Fruit fly (Drosophila melanogaster) whole organism, embryonic: ENCODE data around the gene CG7079.
A peak's percentile ranks its signal among the peaks of the same experiment; 100 is the strongest.

ENCODE experiments used
- ATbp ChIP-seq: fragments of 200-800 bp; sonication (Bioruptor generic); optimal IDR thresholded peaks from 2 replicates; lab custom pipeline; 2017; ENCODE audit warnings: missing biosample characterization, mild to moderate bottlenecking, missing genetic modification characterization, missing genetic modification reagents
- Awh ChIP-seq: fragments of 200-800 bp; sonication (Bioruptor generic); IDR thresholded peaks from 2 replicates; pipeline ENCODE4, ENCODE4 v1.3.6; 2022; ENCODE audit warnings: missing biosample characterization, missing genetic modification characterization
- CG11085 ChIP-seq: fragments of 200-800 bp; sonication (Bioruptor generic); IDR thresholded peaks from 2 replicates; pipeline ENCODE4 v1.3.6; 2022; ENCODE audit warnings: missing biosample characterization, missing genetic modification characterization
- CG15269 ChIP-seq: fragments of 200-800 bp; sonication (Bioruptor generic); optimal IDR thresholded peaks from 2 replicates; lab custom pipeline; 2018; ENCODE audit warnings: missing biosample characterization, mild to moderate bottlenecking, missing genetic modification characterization, moderate library complexity
- CG16863 ChIP-seq: fragments of 200-800 bp; sonication (Bioruptor generic); optimal IDR thresholded peaks from 3 replicates; lab custom pipeline; 2016; ENCODE audit warnings: missing biosample characterization, missing genetic modification characterization
- CG2199 ChIP-seq: fragments of 200-800 bp; sonication (Bioruptor generic); IDR thresholded peaks from 3 replicates; pipeline ENCODE4 v1.3.6; 2022; ENCODE audit warnings: missing biosample characterization, missing genetic modification characterization
- CG2875 ChIP-seq: fragments of 200-800 bp; sonication (Bioruptor generic); optimal IDR thresholded peaks from 2 replicates; lab custom pipeline; 2017; ENCODE audit warnings: missing biosample characterization, mild to moderate bottlenecking, missing genetic modification characterization, missing genetic modification reagents
- CG30403 ChIP-seq: fragments of 200-800 bp; sonication (Bioruptor generic); optimal IDR thresholded peaks from 3 replicates; lab custom pipeline; 2016; ENCODE audit warnings: missing biosample characterization, missing genetic modification characterization
- CG31388 ChIP-seq: fragments of 200-800 bp; sonication (Bioruptor generic); optimal IDR thresholded peaks from 2 replicates; lab custom pipeline; 2016; ENCODE audit warnings: missing biosample characterization, missing genetic modification characterization
- CG31441 ChIP-seq: fragments of 200-800 bp; sonication (Bioruptor generic); IDR thresholded peaks from 2 replicates; pipeline ENCODE4 v1.3.6; 2022; ENCODE audit warnings: missing biosample characterization, missing genetic modification characterization
- CG34376 ChIP-seq: fragments of 200-800 bp; sonication (Bioruptor generic); optimal IDR thresholded peaks from 2 replicates; lab custom pipeline; 2018; ENCODE audit warnings: missing biosample characterization, mild to moderate bottlenecking, missing genetic modification characterization
- CG4820 ChIP-seq: fragments of 200-800 bp; sonication (Bioruptor generic); optimal IDR thresholded peaks from 3 replicates; lab custom pipeline; 2016; ENCODE audit warnings: missing biosample characterization, missing genetic modification characterization
- CG6175 ChIP-seq: fragments of 200-800 bp; sonication (Bioruptor generic); IDR thresholded peaks from 3 replicates; pipeline ENCODE4 v1.3.6; 2022; ENCODE audit warnings: missing biosample characterization, missing genetic modification characterization
- CG6854 ChIP-seq: fragments of 200-800 bp; sonication (Bioruptor generic); optimal IDR thresholded peaks from 3 replicates; lab custom pipeline; 2017; ENCODE audit warnings: missing biosample characterization, mild to moderate bottlenecking, missing genetic modification characterization
- CG7839 ChIP-seq: fragments of 200-800 bp; sonication (Bioruptor generic); optimal IDR thresholded peaks from 3 replicates; lab custom pipeline; 2018; ENCODE audit warnings: missing biosample characterization, mild to moderate bottlenecking, missing genetic modification characterization, moderate library complexity
- CG7963 ChIP-seq: fragments of 200-800 bp; sonication (Bioruptor generic); IDR thresholded peaks from 3 replicates; pipeline ENCODE4 v1.3.6; 2022; ENCODE audit warnings: missing biosample characterization, missing genetic modification characterization; ENCODE audit not compliant: partially characterized antibody
- CG7987 ChIP-seq: fragments of 200-800 bp; sonication (Bioruptor generic); optimal IDR thresholded peaks from 2 replicates; lab custom pipeline; 2018; ENCODE audit warnings: missing biosample characterization, mild to moderate bottlenecking, missing genetic modification characterization, moderate library complexity
- Deaf1 ChIP-seq: fragments of 200-800 bp; optimal IDR thresholded peaks from 3 replicates; lab custom pipeline; 2019; ENCODE audit warnings: missing biosample characterization, mild to moderate bottlenecking, missing genetic modification characterization, moderate library complexity
- Doc3 ChIP-seq: fragments of 200-800 bp; sonication (Bioruptor generic); IDR thresholded peaks from 3 replicates; pipeline ENCODE4 v1.3.6; 2022; ENCODE audit warnings: missing biosample characterization, missing genetic modification characterization; ENCODE audit not compliant: partially characterized antibody
- E2f1 ChIP-seq: fragments of 200-800 bp; sonication (Bioruptor generic); IDR thresholded peaks from 2 replicates; pipeline ENCODE4 v1.3.6; 2022; ENCODE audit warnings: missing biosample characterization, missing genetic modification characterization
- Elba2 ChIP-seq: fragments of 200-800 bp; sonication (Bioruptor generic); optimal IDR thresholded peaks from 3 replicates; lab custom pipeline; 2016; ENCODE audit warnings: missing biosample characterization, missing genetic modification characterization
- H15 ChIP-seq: fragments of 200-800 bp; sonication (Bioruptor generic); IDR thresholded peaks from 3 replicates; pipeline ENCODE4 v1.3.6; 2022; ENCODE audit warnings: missing biosample characterization, missing genetic modification characterization
- Hr78 ChIP-seq, 2 experiments: fragments of 200-800 bp in 1 of 2; fragments of >200 bp in 1 of 2; sonication (Bioruptor generic) in 1 of 2; optimal IDR thresholded peaks; 2 replicates each; lab custom pipeline; 2017 to 2019; ENCODE audit warnings: missing biosample characterization in 2 of 2, missing genetic modification characterization in 2 of 2, mild to moderate bottlenecking in 1 of 2, moderate library complexity in 1 of 2
- Jarid2 ChIP-seq: fragments of 200-800 bp; sonication (Bioruptor generic); optimal IDR thresholded peaks from 3 replicates; lab custom pipeline; 2017; ENCODE audit warnings: mild to moderate bottlenecking, missing biosample characterization, missing genetic modification reagents, missing genetic modification characterization
- Mad ChIP-seq: fragments of 200-800 bp; sonication (Bioruptor generic); optimal IDR thresholded peaks from 2 replicates; lab custom pipeline; 2016; ENCODE audit warnings: missing biosample characterization, missing genetic modification characterization
- Med ChIP-seq: fragments of 200-800 bp; sonication (Bioruptor generic); peaks from one replicate; lab custom pipeline; 2016; ENCODE audit warnings: missing biosample characterization, missing genetic modification characterization, mild to moderate bottlenecking, inconsistent platforms, moderate library complexity
- Sox102F ChIP-seq: fragments of 200-800 bp; sonication (Bioruptor generic); optimal IDR thresholded peaks from 2 replicates; lab custom pipeline; 2018; ENCODE audit warnings: missing biosample characterization, mild to moderate bottlenecking, missing genetic modification characterization, moderate library complexity
- ac ChIP-seq: fragments of 200-800 bp; sonication (Bioruptor generic); optimal IDR thresholded peaks from 3 replicates; lab custom pipeline; 2017; ENCODE audit warnings: missing biosample characterization, mild to moderate bottlenecking, missing genetic modification characterization
- bab2 ChIP-seq: fragments of 200-800 bp; sonication (Bioruptor generic); optimal IDR thresholded peaks from 2 replicates; lab custom pipeline; 2016; ENCODE audit warnings: missing biosample characterization, missing genetic modification characterization
- chinmo ChIP-seq: fragments of 200-800 bp; sonication (Bioruptor generic); IDR thresholded peaks from 4 replicates; pipeline ENCODE4 v1.3.6; 2022; ENCODE audit warnings: missing biosample characterization, missing genetic modification characterization; ENCODE audit not compliant: partially characterized antibody
- ci ChIP-seq: fragments of 200-800 bp; sonication (Bioruptor generic); IDR thresholded peaks from 3 replicates; pipeline ENCODE4 v1.3.6; 2022; ENCODE audit warnings: missing biosample characterization, missing genetic modification characterization
- corto ChIP-seq: fragments of 200-800 bp; sonication (Bioruptor generic); optimal IDR thresholded peaks from 2 replicates; lab custom pipeline; 2016; ENCODE audit warnings: missing biosample characterization, mild to moderate bottlenecking, missing genetic modification characterization, moderate library complexity
- grau ChIP-seq: fragments of 200-800 bp; optimal IDR thresholded peaks from 3 replicates; lab custom pipeline; 2019; ENCODE audit warnings: missing biosample characterization, mild to moderate bottlenecking, missing genetic modification characterization, moderate library complexity
- grn ChIP-seq: fragments of 200-800 bp; sonication (Bioruptor generic); optimal IDR thresholded peaks from 3 replicates; lab custom pipeline; 2017; ENCODE audit warnings: missing biosample characterization, missing genetic modification characterization
- gsb ChIP-seq: fragments of 200-800 bp; sonication (Bioruptor generic); IDR thresholded peaks from 2 replicates; pipeline ENCODE4 v1.3.6; 2022; ENCODE audit warnings: missing biosample characterization, missing genetic modification characterization
- h ChIP-seq: fragments of >200 bp; optimal IDR thresholded peaks from 2 replicates; lab custom pipeline; 2017
- her ChIP-seq: fragments of 200-800 bp; sonication (Bioruptor generic); optimal IDR thresholded peaks from 2 replicates; lab custom pipeline; 2016; ENCODE audit warnings: missing biosample characterization, missing genetic modification characterization
- jing ChIP-seq: fragments of 200-800 bp; sonication (Bioruptor generic); optimal IDR thresholded peaks from 2 replicates; lab custom pipeline; 2018; ENCODE audit warnings: missing biosample characterization, mild to moderate bottlenecking, missing genetic modification characterization
- lola ChIP-seq, 3 experiments: fragments of >200 bp in 2 of 3; fragments of 200-800 bp in 1 of 3; sonication (Bioruptor generic) in 1 of 3; optimal IDR thresholded peaks; 2 replicates each; lab custom pipeline; 2017 to 2019; ENCODE audit warnings: missing biosample characterization in 3 of 3, missing genetic modification characterization in 3 of 3, mild to moderate bottlenecking in 1 of 3, moderate library complexity in 1 of 3
- maf-S ChIP-seq: fragments of 200-800 bp; sonication (Bioruptor generic); optimal IDR thresholded peaks from 2 replicates; lab custom pipeline; 2016; ENCODE audit warnings: missing biosample characterization, missing genetic modification characterization
- p53 ChIP-seq: fragments of 200-800 bp; sonication (Bioruptor generic); optimal IDR thresholded peaks from 2 replicates; lab custom pipeline; 2016; ENCODE audit warnings: missing biosample characterization, missing genetic modification characterization
- pfk ChIP-seq: fragments of 200-800 bp; sonication (Bioruptor generic); optimal IDR thresholded peaks from 2 replicates; lab custom pipeline; 2018; ENCODE audit warnings: missing biosample characterization, mild to moderate bottlenecking, missing genetic modification characterization, moderate library complexity
- ro ChIP-seq: fragments of 200-800 bp; sonication (Bioruptor generic); IDR thresholded peaks from 2 replicates; pipeline ENCODE4 v1.3.6; 2022; ENCODE audit warnings: missing biosample characterization, missing genetic modification characterization
- salm ChIP-seq: fragments of 200-800 bp; sonication (Bioruptor generic); optimal IDR thresholded peaks from 2 replicates; lab custom pipeline; 2018; ENCODE audit warnings: missing biosample characterization, mild to moderate bottlenecking, missing genetic modification characterization
- sd ChIP-seq: fragments of 200-800 bp; sonication (Bioruptor generic); optimal IDR thresholded peaks from 3 replicates; lab custom pipeline; 2018; ENCODE audit warnings: missing biosample characterization, mild to moderate bottlenecking, missing genetic modification characterization, moderate library complexity
- sens ChIP-seq: fragments of 200-800 bp; sonication (Bioruptor generic); peaks from one replicate; lab custom pipeline; 2016; ENCODE audit warnings: missing biosample characterization, missing genetic modification characterization
- slbo ChIP-seq: fragments of 200-800 bp; sonication (Bioruptor generic); IDR thresholded peaks from 2 replicates; pipeline ENCODE4 v1.3.6; 2022; ENCODE audit warnings: missing biosample characterization, missing genetic modification characterization
- sob ChIP-seq: fragments of 200-800 bp; sonication (Bioruptor generic); IDR thresholded peaks from 2 replicates; pipeline ENCODE4 v1.3.6; 2022; ENCODE audit warnings: missing biosample characterization, missing genetic modification characterization
- sug ChIP-seq: fragments of 200-800 bp; optimal IDR thresholded peaks from 2 replicates; lab custom pipeline; 2019; ENCODE audit warnings: missing biosample characterization, mild to moderate bottlenecking, missing genetic modification characterization, moderate library complexity
- vvl ChIP-seq: fragments of 200-800 bp; sonication (Bioruptor generic); IDR thresholded peaks from 2 replicates; pipeline ENCODE4 v1.3.6; 2022; ENCODE audit warnings: missing biosample characterization, missing genetic modification characterization

The CG7079 gene

dm6 chr3R:21025508-21025907, 23.1 kb downstream of the CG7079 start:
- TF ChIP-seq jing = no peak
- no peak for TF ChIP-seq pfk (GFP tag; lab: Kevin White, UChicago)
- TF ChIP-seq CG2875 = no peak
- TF ChIP-seq CG6175 (GFP tag; lab: Robert Waterston, UW) = no peak
- peak; percentile 34 for TF ChIP-seq Sox102F (GFP tag; lab: Kevin White, UChicago)
- no peak for TF ChIP-seq E2f1 (GFP tag; lab: Robert Waterston, UW)
- peak; percentile 28 for TF ChIP-seq ATbp (GFP tag; lab: Kevin White, UChicago)
- no peak for TF ChIP-seq H15
- no peak for TF ChIP-seq CG31441 (GFP tag; lab: Robert Waterston, UW)
- TF ChIP-seq Doc3 (GFP tag; lab: Robert Waterston, UW) = no peak
- no peak for TF ChIP-seq Mad
- peak; percentile 79 for TF ChIP-seq Awh (GFP tag; lab: Robert Waterston, UW)
- no peak for TF ChIP-seq CG11085
- no peak for TF ChIP-seq bab2 (GFP tag; lab: Kevin White, UChicago)
- TF ChIP-seq h (lab: Kevin White, UChicago) = no peak
- no peak for TF ChIP-seq CG31388
- TF ChIP-seq CG7987 (GFP tag; lab: Kevin White, UChicago) = no peak
- TF ChIP-seq Elba2 (GFP tag; lab: Kevin White, UChicago) = no peak
- no peak for TF ChIP-seq maf-S
- TF ChIP-seq ac = no peak
- TF ChIP-seq chinmo (GFP tag; lab: Robert Waterston, UW) = peak; percentile 70; the same call in 1 of the 4 replicates
- TF ChIP-seq slbo (GFP tag; lab: Robert Waterston, UW) = no peak
- no peak for TF ChIP-seq grau (tag; lab: Kevin White, UChicago)
- no peak for TF ChIP-seq CG4820 (GFP tag; lab: Kevin White, UChicago)
- TF ChIP-seq p53 = no peak
- TF ChIP-seq grn (GFP tag; lab: Kevin White, UChicago) = peak; percentile 17
- TF ChIP-seq CG6854 (GFP tag; lab: Kevin White, UChicago) = no peak

- TF ChIP-seq salm (tag; lab: Kevin White, UChicago) = no peak
- TF ChIP-seq corto = peak; percentile 14
- peak; percentile 14 for TF ChIP-seq CG34376 (GFP tag; lab: Kevin White, UChicago)
- TF ChIP-seq sug = no peak
- no peak for TF ChIP-seq CG30403 (GFP tag; lab: Kevin White, UChicago)
- no peak for TF ChIP-seq CG7839 (tag; lab: Kevin White, UChicago)
- no peak for TF ChIP-seq Jarid2 (GFP tag; lab: Kevin White, UChicago)
- no peak for TF ChIP-seq CG16863 (GFP tag; lab: Kevin White, UChicago)
- 0 out of 3 replicates have a peak, but pooled peaks have one; percentile 10 for TF ChIP-seq CG2199
- peak; percentile 61 for TF ChIP-seq Deaf1
- 0 out of 4 replicates have a peak, but pooled peaks have one; percentile 45 for TF ChIP-seq chinmo (GFP tag; lab: Robert Waterston, UW)
- TF ChIP-seq sob (GFP tag; lab: Robert Waterston, UW) = no peak
- TF ChIP-seq gsb (GFP tag; lab: Robert Waterston, UW) = no peak
- TF ChIP-seq slbo (GFP tag; lab: Robert Waterston, UW) = 0 out of 2 replicates have a peak, but pooled peaks have one; percentile 4
- TF ChIP-seq sd (tag; lab: Kevin White, UChicago) = peak; percentile 89
- no peak for TF ChIP-seq ro (GFP tag; lab: Robert Waterston, UW)
- no peak for TF ChIP-seq CG7963
- TF ChIP-seq vvl (GFP tag; lab: Robert Waterston, UW) = peak; percentile 76
- no peak for TF ChIP-seq Elba2 (GFP tag; lab: Kevin White, UChicago)
- TF ChIP-seq ci = 0 out of 3 replicates have a peak, but pooled peaks have one; percentile 28
- TF ChIP-seq Hr78 (GFP tag; optimal IDR thresholded peaks at IDR 0.05; lab: Kevin White, UChicago) = no peak
- peak; percentile 37 for TF ChIP-seq Med (GFP tag; lab: Kevin White, UChicago)
- TF ChIP-seq CG15269 (tag; lab: Kevin White, UChicago) = no peak
- TF ChIP-seq sens (GFP tag; lab: Kevin White, UChicago) = peak; percentile 57
- no peak for TF ChIP-seq her (GFP tag; lab: Kevin White, UChicago)
- TF ChIP-seq grau (tag; lab: Kevin White, UChicago) = peak; percentile 23
- no peak for TF ChIP-seq lola (GFP tag; optimal IDR thresholded peaks at IDR 0.05; lab: Kevin White, UChicago)
Measured at dm6 chr3R:21023902-21024541, 24.6 kb downstream of the CG7079 start, which contains the start of gene peg. Gene peg (minus strand): TSS chr3R:21024163.
